Fruit fly (Drosophila melanogaster) whole organism: ENCODE data around the gene TwdlP.

Experiments used
- CG8478 ChIP-seq: fragments of >200 bp; optimal IDR thresholded peaks from 2 replicates; lab custom pipeline; 2018; ENCODE audit warnings: inconsistent platforms
- Dll ChIP-seq: fragments of >200 bp; optimal IDR thresholded peaks from 2 replicates; lab custom pipeline; 2017
- EcR ChIP-seq, 2 experiments: fragments of >200 bp; optimal IDR thresholded peaks; 2 replicates each; lab custom pipeline; 2017; ENCODE audit warnings: missing biosample characterization in 2 of 2, missing genetic modification characterization in 2 of 2, missing genetic modification reagents in 2 of 2
- pan ChIP-seq: fragments of >200 bp; optimal IDR thresholded peaks from 2 replicates; lab custom pipeline; 2017
- psq ChIP-seq: fragments of >200 bp; optimal IDR thresholded peaks from 2 replicates; lab custom pipeline; 2017
- usp ChIP-seq: fragments of >200 bp; optimal IDR thresholded peaks from 2 replicates; lab custom pipeline; 2017; ENCODE audit warnings: missing biosample characterization, missing genetic modification characterization, mixed read lengths

Gene TwdlP

DNA sequence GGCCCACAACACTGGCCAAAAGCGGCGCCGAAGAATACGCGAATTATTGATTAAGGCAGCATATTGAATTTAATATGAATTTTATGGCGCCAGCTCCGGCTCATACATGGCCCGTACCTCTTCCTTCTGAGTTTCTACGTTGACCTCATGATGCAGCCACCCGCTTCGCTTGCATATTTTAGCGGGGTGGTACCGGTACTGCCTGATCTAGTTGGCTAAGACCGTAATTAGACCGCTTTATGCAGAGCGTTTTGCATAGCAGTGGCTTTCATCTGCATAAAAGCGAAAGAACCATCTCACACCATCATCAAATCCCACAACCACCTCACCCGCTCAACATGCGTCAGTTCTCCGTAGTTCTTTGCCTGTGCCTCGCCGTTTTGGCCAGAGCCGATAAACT lies 8.5 kb upstream of the TwdlP start, which contains the start of gene TwdlJ:
Gene TwdlJ, plus strand, starts transcription at position 301 of the 400 bp plus-strand sequence.
- no peak for TF ChIP-seq pan
- no peak for TF ChIP-seq EcR (GFP tag; optimal IDR thresholded peaks at IDR 0.05; lab: Kevin White, UChicago)
- no peak for TF ChIP-seq usp (GFP tag; lab: Kevin White, UChicago)
- no peak for TF ChIP-seq CG8478 (lab: Kevin White, UChicago)
- TF ChIP-seq psq (lab: Kevin White, UChicago) = no peak
- no peak for TF ChIP-seq Dll (lab: Kevin White, UChicago)

DNA sequence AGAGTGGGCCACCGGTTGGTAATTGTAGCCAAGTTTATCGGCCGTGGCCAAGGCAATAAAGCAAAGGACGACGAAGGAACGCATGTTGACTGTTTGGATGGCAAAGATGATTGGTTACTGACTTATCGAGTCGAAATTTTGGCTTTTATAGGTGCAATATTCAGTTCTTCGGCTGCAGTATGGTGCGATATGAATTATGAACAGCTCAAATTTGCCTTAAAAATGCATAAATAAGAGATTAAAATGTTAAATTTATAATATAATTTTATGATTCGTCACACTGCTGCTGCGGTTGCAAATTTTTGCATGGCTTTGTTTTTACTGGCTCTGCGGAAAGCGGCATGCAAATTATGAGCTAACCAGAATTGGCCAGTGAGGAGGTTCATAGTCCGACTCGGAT lies 7.5 kb upstream of the TwdlP start, which contains the start of gene TwdlK:
Gene TwdlK, minus strand, starts transcription at position 101 of the 400 bp plus-strand sequence.
- TF ChIP-seq Dll (lab: Kevin White, UChicago) (no peak), EcR (GFP tag; optimal IDR thresholded peaks at IDR 0.05; lab: Kevin White, UChicago) (no peak), pan (no peak), usp (GFP tag; lab: Kevin White, UChicago) (no peak), psq (lab: Kevin White, UChicago) (no peak), CG8478 (lab: Kevin White, UChicago) (no peak)

- TF ChIP-seq EcR (GFP tag; optimal IDR thresholded peaks at IDR 0.05; lab: Kevin White, UChicago) (no peak), CG8478 (lab: Kevin White, UChicago) (no peak), usp (GFP tag; lab: Kevin White, UChicago) (no peak), psq (lab: Kevin White, UChicago) (no peak), Dll (lab: Kevin White, UChicago) (no peak), pan (no peak)
Observed at dm6 chr3R:26626638-26627037, 5.5 kb upstream of the TwdlP start, which contains the start of gene TwdlO. TwdlO (minus strand) TSS chr3R:26626738.

DNA sequence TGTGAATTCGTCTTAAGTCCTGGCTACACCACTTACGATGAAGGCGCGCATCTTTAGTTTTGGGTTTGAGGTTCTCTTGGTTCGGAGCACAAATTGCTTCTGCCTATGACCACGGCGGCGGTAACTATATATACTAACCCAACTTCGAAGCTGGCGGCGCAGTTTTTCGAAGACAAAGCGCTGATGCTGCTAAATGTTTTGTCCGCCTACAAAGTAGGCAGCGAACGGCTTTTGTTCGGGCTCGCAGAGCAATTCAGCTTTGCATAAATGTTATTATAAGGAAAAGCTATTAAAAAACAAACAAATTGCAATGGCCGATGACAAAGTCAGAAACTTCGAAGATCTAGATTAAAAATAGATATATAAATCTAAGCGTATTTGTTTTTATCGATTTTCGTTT lies 4.4 kb upstream of the TwdlP start, which contains the start of gene TwdlL:
Gene TwdlL, minus strand, starts transcription at position 101 of the 400 bp plus-strand sequence.
- TF ChIP-seq EcR (GFP tag; optimal IDR thresholded peaks at IDR 0.05; lab: Kevin White, UChicago) = no peak
- no peak for TF ChIP-seq usp (GFP tag; lab: Kevin White, UChicago)
- no peak for TF ChIP-seq Dll (lab: Kevin White, UChicago)

DNA sequence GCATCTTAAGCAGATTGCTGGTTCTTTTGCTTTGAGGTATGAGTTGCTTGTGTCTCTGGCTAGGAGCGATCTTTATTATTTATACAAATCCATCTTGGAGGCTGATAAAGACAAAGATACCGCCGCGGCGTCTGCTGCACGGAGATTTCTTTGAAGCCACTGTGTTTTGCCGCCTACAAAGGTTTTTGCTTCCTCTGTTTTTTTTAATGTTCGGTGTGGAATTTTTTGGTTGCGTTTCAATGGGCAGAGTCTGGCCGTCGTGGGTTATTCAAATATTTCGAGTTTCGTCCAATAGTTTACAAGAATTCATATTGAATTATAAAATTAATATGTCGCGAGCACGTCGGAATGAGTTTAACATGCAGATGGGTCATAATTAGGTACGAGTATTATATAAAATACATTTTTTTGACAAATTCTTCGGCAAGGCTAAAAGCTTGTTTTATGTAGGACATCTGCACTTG lies 2.4 kb upstream of the TwdlP start, which contains the start of gene TwdlB:
Gene TwdlB, minus strand, starts transcription at position 51 of the 464 bp plus-strand sequence.
- TF ChIP-seq Dll (lab: Kevin White, UChicago) (no peak), psq (lab: Kevin White, UChicago) (no peak), usp (GFP tag; lab: Kevin White, UChicago) (no peak), EcR (GFP tag; optimal IDR thresholded peaks at IDR 0.05; lab: Kevin White, UChicago) (no peak), CG8478 (lab: Kevin White, UChicago) (no peak), pan (no peak)

DNA sequence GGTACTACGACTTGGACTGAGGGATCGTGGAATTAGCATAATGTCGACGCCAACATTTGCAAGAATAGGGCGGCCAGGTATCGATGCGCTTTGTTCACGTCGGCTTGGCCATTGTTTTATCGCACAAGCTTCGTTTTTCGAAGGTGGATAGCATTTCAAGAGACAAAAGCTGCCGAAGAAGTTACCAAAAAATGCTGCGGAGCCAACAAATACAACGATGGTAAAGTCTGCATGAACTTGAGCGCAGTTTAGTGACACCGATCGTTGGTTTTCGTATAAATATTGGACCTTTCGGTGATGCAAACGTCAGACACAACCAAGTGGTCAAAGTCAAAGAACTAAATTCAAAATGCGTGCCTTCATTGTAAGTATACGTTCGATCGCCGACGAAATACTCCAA lies 2.3 kb downstream of the TwdlP start, which contains the start of gene TwdlM:
Gene TwdlM, plus strand, starts transcription at position 301 of the 400 bp plus-strand sequence.
- TF ChIP-seq Dll (lab: Kevin White, UChicago) (no peak), pan (no peak), EcR (GFP tag; optimal IDR thresholded peaks at IDR 0.05; lab: Kevin White, UChicago) (no peak), CG8478 (lab: Kevin White, UChicago) (no peak), usp (GFP tag; lab: Kevin White, UChicago) (no peak), psq (lab: Kevin White, UChicago) (no peak)

dm6 chr3R:26615428-26615827 lies 5.7 kb downstream of the TwdlP start:
- TF ChIP-seq Dll (lab: Kevin White, UChicago) = no peak
- no peak for TF ChIP-seq usp (GFP tag; lab: Kevin White, UChicago)
- TF ChIP-seq psq (lab: Kevin White, UChicago) = no peak
- TF ChIP-seq CG8478 (lab: Kevin White, UChicago) = no peak
- TF ChIP-seq pan = no peak
- TF ChIP-seq EcR (GFP tag; optimal IDR thresholded peaks at IDR 0.05; lab: Kevin White, UChicago) = no peak

dm6 chr3R:26606498-26606897 lies 14.7 kb downstream of the TwdlP start:
- TF ChIP-seq psq (lab: Kevin White, UChicago) (no peak), usp (GFP tag; lab: Kevin White, UChicago) (no peak), EcR (GFP tag; optimal IDR thresholded peaks at IDR 0.05; lab: Kevin White, UChicago) (no peak), Dll (lab: Kevin White, UChicago) (no peak), pan (no peak), CG8478 (lab: Kevin White, UChicago) (no peak)

- no peak for TF ChIP-seq pan
- TF ChIP-seq psq (lab: Kevin White, UChicago) = no peak
- TF ChIP-seq EcR (GFP tag; optimal IDR thresholded peaks at IDR 0.05; lab: Kevin White, UChicago) = no peak
- no peak for TF ChIP-seq CG8478 (lab: Kevin White, UChicago)
- no peak for TF ChIP-seq Dll (lab: Kevin White, UChicago)
- TF ChIP-seq usp (GFP tag; lab: Kevin White, UChicago) = no peak
Observed at dm6 chr3R:26593847-26594542, 27.2 kb downstream of the TwdlP start.

DNA sequence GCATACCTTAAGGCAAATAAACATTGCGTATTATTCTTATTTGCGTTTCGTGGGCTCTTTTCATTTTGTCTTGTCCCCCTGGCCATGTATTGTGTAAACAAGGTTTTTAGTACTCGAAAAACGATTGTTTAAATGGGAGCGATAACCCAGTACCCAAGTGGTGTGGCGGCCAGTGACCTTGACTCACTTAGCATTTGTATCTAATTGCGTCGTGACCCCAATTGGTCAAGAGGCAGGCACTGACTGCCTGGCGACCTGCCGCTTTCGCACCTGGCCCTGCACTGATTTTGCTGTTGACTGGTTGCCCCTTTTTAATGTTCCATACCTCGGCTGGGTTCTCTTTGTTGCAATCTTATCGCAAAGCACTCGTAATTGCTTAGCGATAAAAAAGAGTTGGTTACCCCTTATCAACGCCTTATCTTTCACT lies 33.0 kb downstream of the TwdlP start:
- TF ChIP-seq EcR (GFP tag; optimal IDR thresholded peaks at IDR 0.05; lab: Kevin White, UChicago) (peak in 1 of 2 experiments; percentile 14), pan (no peak)
